Worm (Caenorhabditis elegans): ENCODE results near the gene cdc-42.

Gene cdc-42

ce11 chrII:7639036-7639435 is 22.8 kb downstream of the cdc-42 start:
- TF ChIP-seq W03F9.2 (tag; optimal IDR thresholded peaks at IDR 0.05) (no peak), him-1 (tag; optimal IDR thresholded peaks at IDR 0.05) (no peak), dao-5 (tag; optimal IDR thresholded peaks at IDR 0.05) (no peak)

DNA sequence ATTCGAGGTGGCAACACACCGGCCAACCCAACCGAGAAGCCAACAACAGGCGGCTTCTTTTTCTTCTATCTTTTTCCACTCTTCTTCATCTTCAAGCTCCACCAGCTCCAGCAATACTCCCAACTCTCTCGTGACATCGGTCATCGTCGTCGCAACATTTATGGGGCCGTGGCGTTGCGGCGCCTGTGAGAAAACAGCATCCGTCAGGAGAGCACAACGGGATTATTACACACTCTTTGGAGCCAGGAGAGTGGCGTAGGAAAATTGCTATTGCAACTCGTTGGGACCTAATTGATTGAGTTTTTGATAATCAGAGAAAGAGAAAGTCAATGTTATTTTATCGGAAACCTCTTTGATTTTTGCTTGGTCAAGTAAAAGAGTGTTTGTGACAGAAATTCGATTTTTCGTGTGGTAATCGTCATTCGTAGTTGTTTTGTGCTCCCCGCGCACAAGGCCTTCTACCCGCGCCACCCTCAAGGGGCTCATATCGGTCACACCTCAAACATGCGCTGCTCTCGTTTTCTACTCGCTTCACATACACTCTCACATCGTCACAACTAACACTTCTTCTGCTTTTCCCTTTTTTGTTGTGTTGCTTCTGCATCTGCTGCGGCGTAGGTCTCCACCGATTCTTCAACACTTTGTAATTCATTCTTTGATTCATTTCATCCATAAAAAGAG is 24.0 kb downstream of the cdc-42 start:
- TF ChIP-seq dao-5 (tag; optimal IDR thresholded peaks at IDR 0.05) = no peak
- no peak for TF ChIP-seq him-1 (tag; optimal IDR thresholded peaks at IDR 0.05)
- TF ChIP-seq W03F9.2 (tag; optimal IDR thresholded peaks at IDR 0.05) = no peak

- peak; percentile 81 for TF ChIP-seq him-1 (tag; optimal IDR thresholded peaks at IDR 0.05)
- no peak for TF ChIP-seq dao-5 (tag; optimal IDR thresholded peaks at IDR 0.05)
Measured at ce11 chrII:7642016-7642653, 25.9 kb downstream of the cdc-42 start.

DNA sequence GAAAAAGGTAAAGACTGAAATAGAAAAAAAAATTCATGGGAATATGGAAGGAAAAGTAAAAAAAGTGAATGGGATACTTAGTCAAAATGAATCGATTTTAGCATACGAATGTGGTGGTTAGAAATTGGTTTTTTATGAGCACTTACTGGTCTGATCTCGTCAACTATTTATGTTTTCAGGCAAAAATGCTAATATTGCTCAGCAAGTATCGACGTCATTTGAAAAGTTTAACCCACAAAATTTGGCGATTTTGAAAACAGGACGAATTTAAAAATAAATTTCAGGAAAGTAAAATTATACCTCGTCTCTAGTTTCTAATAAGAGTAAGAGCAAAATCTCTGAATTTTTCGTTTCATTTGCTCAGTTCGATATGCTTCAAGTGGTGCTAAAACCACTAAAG is 27.0 kb downstream of the cdc-42 start:
- TF ChIP-seq him-1 (tag; optimal IDR thresholded peaks at IDR 0.05) (no peak), dao-5 (tag; optimal IDR thresholded peaks at IDR 0.05) (no peak), W03F9.2 (tag; optimal IDR thresholded peaks at IDR 0.05) (no peak)

DNA sequence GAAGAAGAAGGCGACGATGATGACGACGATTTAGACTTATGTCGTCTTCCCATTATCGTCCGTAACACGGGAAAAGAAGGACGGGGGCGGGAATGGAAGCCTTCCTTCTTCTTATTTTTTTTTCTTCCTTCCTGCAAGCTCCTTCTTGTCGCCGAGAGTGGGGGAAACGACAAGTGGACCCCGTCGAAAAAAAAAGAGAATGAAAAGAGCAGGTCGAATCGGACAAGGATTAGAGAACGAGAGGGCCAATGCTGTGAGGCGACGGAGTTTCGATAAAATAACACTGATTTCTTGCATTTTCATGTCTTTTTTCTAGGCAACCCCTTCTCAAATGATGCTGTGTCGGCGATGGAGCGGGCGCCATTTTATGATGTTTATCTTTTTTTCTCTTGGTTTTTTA is 34.9 kb downstream of the cdc-42 start, which contains the start of gene pde-4:
TSS of gene pde-4 (minus strand) at position 76 of the 400 bp plus-strand sequence.
- TF ChIP-seq dao-5 (tag; optimal IDR thresholded peaks at IDR 0.05) (no peak), W03F9.2 (tag; optimal IDR thresholded peaks at IDR 0.05) (no peak), him-1 (tag; optimal IDR thresholded peaks at IDR 0.05) (no peak)

ce11 chrII:7662008-7662686 is 45.9 kb downstream of the cdc-42 start, which contains the start of gene alfa-1:
alfa-1 (minus strand) TSS chrII:7662522.
- no peak for TF ChIP-seq dao-5 (tag; optimal IDR thresholded peaks at IDR 0.05)
- TF ChIP-seq him-1 (tag; optimal IDR thresholded peaks at IDR 0.05) = no peak
- no peak for TF ChIP-seq W03F9.2 (tag; optimal IDR thresholded peaks at IDR 0.05)

DNA sequence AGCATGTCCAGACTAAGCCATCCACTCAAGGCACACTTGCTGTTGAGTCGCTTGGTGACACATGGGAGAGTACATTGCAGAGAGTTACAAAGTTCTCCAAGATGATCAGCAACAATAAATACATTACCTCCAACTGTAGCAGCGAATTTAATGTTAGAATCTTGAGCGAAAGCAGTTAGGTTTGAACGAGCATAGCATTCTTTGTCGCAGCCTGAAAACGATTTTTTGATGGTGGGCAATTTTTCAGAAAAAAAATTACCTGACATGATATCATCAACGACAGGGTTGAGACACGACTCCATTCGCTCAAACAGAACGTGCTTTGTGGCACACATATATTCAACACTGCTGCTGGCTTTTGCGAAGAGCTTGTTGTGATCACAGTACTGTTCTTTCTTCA is 46.8 kb downstream of the cdc-42 start:
- no peak for TF ChIP-seq him-1 (tag; optimal IDR thresholded peaks at IDR 0.05)
- TF ChIP-seq W03F9.2 (tag; optimal IDR thresholded peaks at IDR 0.05) = no peak
- no peak for TF ChIP-seq dao-5 (tag; optimal IDR thresholded peaks at IDR 0.05)

ce11 chrII:7663704-7664660 is 47.7 kb downstream of the cdc-42 start, which contains the start of the genes F18A1.7 and rpa-1:
F18A1.7 (minus strand) TSS chrII:7663754.
rpa-1 (plus strand) TSS chrII:7664582.
- TF ChIP-seq him-1 (tag; optimal IDR thresholded peaks at IDR 0.05) = no peak
- TF ChIP-seq W03F9.2 (tag; optimal IDR thresholded peaks at IDR 0.05) = no peak
- TF ChIP-seq dao-5 (tag; optimal IDR thresholded peaks at IDR 0.05) = no peak

ce11 chrII:7666338-7666737 is 50.1 kb downstream of the cdc-42 start:
- no peak for TF ChIP-seq W03F9.2 (tag; optimal IDR thresholded peaks at IDR 0.05)
- no peak for TF ChIP-seq him-1 (tag; optimal IDR thresholded peaks at IDR 0.05)
- TF ChIP-seq dao-5 (tag; optimal IDR thresholded peaks at IDR 0.05) = no peak

DNA sequence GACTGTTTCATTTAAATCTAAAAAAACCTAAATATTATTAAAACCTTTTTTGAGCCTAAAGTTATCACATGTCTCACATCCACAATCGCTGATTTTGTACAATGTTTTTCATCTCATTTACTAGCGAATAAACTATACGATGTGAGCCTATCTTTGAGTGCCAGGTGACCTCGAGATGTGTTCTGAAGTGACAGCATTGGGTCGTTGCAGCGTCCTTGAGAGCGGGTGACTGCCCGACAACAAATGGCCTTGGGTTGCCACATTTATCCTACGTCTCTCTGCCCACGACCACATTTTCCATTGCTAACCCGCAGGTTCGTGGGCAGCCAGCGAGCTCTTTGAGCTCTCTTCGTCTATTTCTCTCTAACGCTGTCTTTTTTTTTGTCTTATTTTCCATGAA is 50.7 kb downstream of the cdc-42 start, which contains the start of gene lir-2:
TSS of gene lir-2 (plus strand) at position 301 of the 400 bp plus-strand sequence.
- TF ChIP-seq W03F9.2 (tag; optimal IDR thresholded peaks at IDR 0.05) (no peak), dao-5 (tag; optimal IDR thresholded peaks at IDR 0.05) (no peak), him-1 (tag; optimal IDR thresholded peaks at IDR 0.05) (no peak)

Data from whole organism, L4/young adult.